Worm (Caenorhabditis elegans) whole organism, mixed stage, embryonic: ENCODE results near the gene snai-1.

Experiments used
- ces-1 ChIP-seq: fragments of 150-350 bp; optimal IDR thresholded peaks from 2 replicates; lab custom pipeline; 2014; ENCODE audit warnings: missing biosample characterization, missing genetic modification reagents, missing genetic modification characterization
- cnd-1 ChIP-seq: fragments of 200-800 bp; sonication (Bioruptor generic); optimal IDR thresholded peaks from 2 replicates; lab custom pipeline; 2018; ENCODE audit warnings: mild to moderate bottlenecking, missing genetic modification characterization, missing compliant biosample characterization
- hlh-1 ChIP-seq: fragments of 150-350 bp; optimal IDR thresholded peaks from 2 replicates; lab custom pipeline; 2014; ENCODE audit warnings: missing biosample characterization, missing genetic modification reagents, missing genetic modification characterization
- lsy-2 ChIP-seq: fragments of 150-350 bp; optimal IDR thresholded peaks from 2 replicates; lab custom pipeline; 2014; ENCODE audit warnings: missing biosample characterization, missing genetic modification characterization
- nhr-237 ChIP-seq: fragments of 150-350 bp; optimal IDR thresholded peaks from 2 replicates; lab custom pipeline; 2014; ENCODE audit warnings: missing biosample characterization, missing genetic modification characterization
- sptf-1 ChIP-seq: sonication (generic microtip); optimal IDR thresholded peaks from 2 replicates; lab custom pipeline; 2017; ENCODE audit warnings: mild to moderate bottlenecking, missing genetic modification characterization, moderate library complexity, missing compliant biosample characterization
- tbx-8 ChIP-seq: fragments of 200-800 bp; sonication (Bioruptor generic); optimal IDR thresholded peaks from 2 replicates; lab custom pipeline; 2018; ENCODE audit warnings: mild to moderate bottlenecking, missing genetic modification characterization, moderate library complexity, missing compliant biosample characterization
- unc-39 ChIP-seq: fragments of 150-350 bp; optimal IDR thresholded peaks from 2 replicates; lab custom pipeline; 2014; ENCODE audit warnings: missing biosample characterization, missing genetic modification characterization
- unc-62 ChIP-seq: fragments of 150-350 bp; optimal IDR thresholded peaks from 2 replicates; lab custom pipeline; 2014; ENCODE audit warnings: missing biosample characterization, missing genetic modification reagents, missing genetic modification characterization

DNA sequence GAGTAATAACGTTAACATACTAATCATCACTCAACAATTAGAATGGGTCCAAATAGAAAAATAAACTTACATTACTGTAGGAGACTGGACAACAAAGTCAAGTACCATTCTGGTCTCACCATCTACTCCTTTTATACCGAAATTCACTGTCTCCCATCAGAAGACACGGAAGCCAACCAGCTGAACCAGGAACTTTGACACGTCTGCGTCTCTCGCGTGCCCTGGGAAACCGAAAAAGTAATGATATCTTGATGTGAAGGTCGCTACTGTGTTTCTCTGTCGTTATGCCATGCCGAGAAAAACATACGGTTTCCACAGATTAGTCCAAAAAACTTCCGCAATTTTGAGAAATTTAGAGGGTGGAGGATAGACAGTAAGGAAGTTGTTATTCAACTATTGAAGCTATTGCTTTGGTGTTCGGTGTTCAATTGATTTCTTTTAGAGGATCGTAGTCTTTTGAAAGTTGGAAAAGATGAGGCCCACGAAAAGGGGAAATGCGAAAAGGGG is 13.1 kb upstream of the snai-1 start, which contains the start of gene col-101:
- TF ChIP-seq lsy-2, result no peak
- TF ChIP-seq unc-62 (GFP tag; lab: Kevin White, UChicago), result no peak
- TF ChIP-seq tbx-8 (GFP tag; lab: Kevin White, UChicago), result no peak
- TF ChIP-seq ces-1 (GFP tag; lab: Kevin White, UChicago), result no peak
- no peak for TF ChIP-seq cnd-1
- no peak for TF ChIP-seq nhr-237 (tag; lab: Kevin White, UChicago)
- TF ChIP-seq unc-39 (tag; lab: Kevin White, UChicago), result no peak
- no peak for TF ChIP-seq hlh-1 (tag; lab: Kevin White, UChicago)
- TF ChIP-seq sptf-1 (tag; lab: Kevin White, UChicago), result no peak
